Worm (Caenorhabditis elegans) whole organism, L4/young adult: ENCODE data around the gene lips-6.

Experiments used
- W03F9.2 ChIP-seq: fragments of 150-350 bp; optimal IDR thresholded peaks from 2 replicates; lab custom pipeline; 2014; ENCODE audit warnings: missing biosample characterization, missing genetic modification characterization
- dao-5 ChIP-seq: sonication (generic microtip); optimal IDR thresholded peaks from 2 replicates; lab custom pipeline; 2016; ENCODE audit warnings: missing genotype, missing genetic modification characterization, moderate library complexity, missing compliant biosample characterization
- him-1 ChIP-seq: sonication (generic microtip); optimal IDR thresholded peaks from 2 replicates; lab custom pipeline; 2016; ENCODE audit warnings: missing genotype, missing genetic modification reagents, missing genetic modification characterization, missing compliant biosample characterization

Gene lips-6

ce11 chrIV:12015586-12015985 lies at the start of gene lips-6:
TSS of gene lips-6 (minus strand) at chrIV:12015686.
- TF ChIP-seq dao-5 (tag; lab: Kevin White, UChicago) (no peak), W03F9.2 (no peak), him-1 (tag; lab: Kevin White, UChicago) (no peak)

DNA sequence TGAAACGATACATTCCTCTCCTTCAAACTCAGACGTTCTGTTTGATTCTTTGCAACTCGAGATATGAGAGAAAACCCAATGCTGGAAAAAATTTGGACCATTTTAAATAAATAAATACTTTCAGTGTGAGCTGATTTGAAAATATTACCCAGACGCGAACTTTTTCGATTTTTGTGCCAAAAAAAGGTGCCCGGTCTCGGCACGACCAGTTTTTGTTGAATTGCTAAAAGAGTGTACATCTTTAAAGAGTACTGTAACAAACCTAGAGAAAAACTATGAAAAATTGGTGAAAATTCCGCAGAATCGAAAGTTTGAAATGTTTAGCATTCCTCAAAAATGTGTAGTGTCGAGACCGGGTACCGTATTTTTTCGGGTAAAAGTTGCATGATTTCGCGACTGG lies 45.7 kb upstream of the lips-6 start, which contains the start of gene K08E4.8:
TSS of gene K08E4.8 (minus strand) at position 101 of the 400 bp plus-strand sequence.
- no peak for TF ChIP-seq W03F9.2
- no peak for TF ChIP-seq dao-5 (tag; lab: Kevin White, UChicago)
- no peak for TF ChIP-seq him-1 (tag; lab: Kevin White, UChicago)

- no peak for TF ChIP-seq him-1 (tag; lab: Kevin White, UChicago)
- no peak for TF ChIP-seq W03F9.2
- TF ChIP-seq dao-5 (tag; lab: Kevin White, UChicago), result no peak
Measured at ce11 chrIV:12057508-12057907, 42.0 kb upstream of the lips-6 start, which contains the start of gene K08E4.3. TSS of gene K08E4.3 (plus strand) at chrIV:12057742.

DNA sequence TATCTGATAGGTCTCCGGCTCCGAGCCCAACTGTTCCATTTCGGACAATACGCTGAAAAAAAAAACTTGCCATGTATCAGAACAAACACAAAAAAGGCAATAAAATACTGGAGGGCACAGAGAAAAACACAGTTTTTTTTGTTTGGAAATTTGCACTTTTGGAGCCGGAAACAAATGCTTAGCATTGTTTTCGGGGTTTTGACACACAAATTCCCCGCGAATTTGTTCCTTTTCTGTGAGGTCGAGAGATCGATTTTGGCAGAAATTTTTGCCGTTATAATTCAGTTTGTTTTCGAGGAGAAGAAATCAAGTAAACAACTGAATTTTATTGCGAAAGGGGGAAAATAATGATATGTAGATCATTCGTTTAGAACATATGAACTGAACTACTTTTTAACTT lies 41.1 kb upstream of the lips-6 start, which contains the start of gene K08E4.2:
TSS of gene K08E4.2 (minus strand) at position 54 of the 400 bp plus-strand sequence.
- TF ChIP-seq W03F9.2, result no peak
- no peak for TF ChIP-seq dao-5 (tag; lab: Kevin White, UChicago)
- no peak for TF ChIP-seq him-1 (tag; lab: Kevin White, UChicago)

DNA sequence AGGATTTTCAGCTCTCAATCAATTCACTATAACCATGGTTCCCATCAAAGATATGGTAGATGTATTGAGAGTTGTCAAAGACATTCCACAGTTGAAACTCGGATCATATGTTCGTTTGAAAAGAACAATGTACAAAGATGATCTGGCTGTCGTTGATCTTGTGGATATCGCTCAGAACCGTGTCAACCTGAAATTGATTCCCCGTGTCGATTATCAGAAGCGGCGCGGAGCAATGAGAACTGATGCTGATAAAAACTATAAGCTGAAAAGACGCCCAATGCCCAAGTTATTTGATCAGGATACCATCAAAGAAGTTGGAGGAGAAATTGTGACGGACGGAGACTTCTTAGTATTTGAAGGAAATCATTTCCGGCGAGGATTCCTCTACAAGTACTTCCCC lies 37.0 kb upstream of the lips-6 start:
- no peak for TF ChIP-seq him-1 (tag; lab: Kevin White, UChicago)
- TF ChIP-seq W03F9.2, result no peak

DNA sequence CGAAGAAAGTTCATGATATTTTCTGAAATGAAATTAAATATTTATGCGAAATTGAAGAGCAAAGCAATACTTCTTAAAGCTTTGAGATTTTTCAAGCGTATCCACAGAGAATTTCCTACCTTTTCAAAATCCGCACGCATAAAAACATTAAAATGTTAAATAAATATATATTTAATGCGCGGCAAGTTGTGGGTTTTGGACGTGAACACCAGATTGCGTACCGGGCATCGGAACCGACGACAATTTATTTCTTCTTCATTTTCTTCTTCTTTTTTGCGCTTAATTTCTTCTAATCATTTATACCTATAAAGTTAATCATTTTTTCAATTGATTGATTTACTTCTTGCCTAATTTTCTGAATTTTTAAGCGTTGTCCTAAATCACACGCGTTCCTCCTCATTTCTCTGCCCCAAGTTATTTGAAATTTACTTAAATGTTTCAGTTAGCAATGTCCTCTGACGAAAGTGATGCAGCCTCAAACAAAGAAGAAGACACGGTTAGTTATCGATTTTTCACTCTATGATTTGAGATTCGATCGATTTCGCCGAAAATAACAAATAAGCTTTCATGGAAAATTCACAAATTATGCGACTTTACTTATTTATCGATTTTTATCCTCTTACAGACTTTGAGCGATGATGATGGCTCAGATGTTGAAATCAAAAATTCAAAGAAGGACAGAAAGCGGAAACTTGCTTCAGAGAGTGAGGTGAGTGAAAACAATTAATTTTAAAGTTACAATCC lies 35.7 kb upstream of the lips-6 start, which contains the start of the genes bre-5 and spt-5:
TSS of gene bre-5 (minus strand) at position 167 of the 744 bp plus-strand sequence.
TSS of gene spt-5 (plus strand) at position 443 of the 744 bp plus-strand sequence.
- TF ChIP-seq him-1 (tag; lab: Kevin White, UChicago), result no peak
- TF ChIP-seq W03F9.2, result peak; percentile 45
- no peak for TF ChIP-seq dao-5 (tag; lab: Kevin White, UChicago)

DNA sequence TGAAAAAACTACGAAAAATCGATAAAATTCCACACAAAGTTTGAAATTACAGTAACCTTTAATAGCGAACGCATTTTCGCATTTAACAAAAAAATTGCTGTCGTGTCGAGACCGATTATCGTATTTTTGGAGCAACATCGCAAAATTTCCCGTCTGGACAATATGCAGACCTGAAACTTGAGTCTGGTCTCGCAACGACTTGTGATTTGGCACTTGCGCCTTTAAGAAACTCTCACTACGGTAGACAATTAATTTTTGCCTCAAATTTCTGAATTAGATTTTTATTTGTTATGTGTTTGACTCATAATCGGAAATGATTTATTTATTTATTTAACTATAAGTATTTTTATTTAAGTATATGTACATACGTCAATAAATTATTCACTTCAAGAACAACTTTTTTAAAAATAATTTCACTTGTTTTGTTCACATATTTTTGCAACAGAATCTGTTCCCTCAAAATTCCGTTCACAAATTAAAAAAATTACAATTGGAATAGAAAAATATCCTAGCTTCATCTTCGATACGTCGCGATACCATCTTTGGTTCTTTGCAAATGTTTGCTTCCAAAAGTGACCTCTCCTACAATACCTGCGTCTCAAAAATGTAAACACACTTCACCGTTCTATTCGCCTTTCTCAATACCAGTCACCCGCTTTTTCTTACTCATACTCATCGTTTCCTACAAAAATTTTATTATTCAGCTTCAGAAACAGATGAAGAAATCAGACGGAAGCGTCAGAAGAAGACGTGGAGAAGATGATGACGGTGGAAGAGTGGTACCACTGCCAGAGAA lies 32.3 kb upstream of the lips-6 start, which contains the start of gene T12G3.4:
TSS of gene T12G3.4 (plus strand) at position 705 of the 796 bp plus-strand sequence.
- TF ChIP-seq him-1 (tag; lab: Kevin White, UChicago) (no peak), W03F9.2 (no peak), dao-5 (tag; lab: Kevin White, UChicago) (no peak)

ce11 chrIV:12046524-12047203 lies 31.2 kb upstream of the lips-6 start, which contains the start of gene T12G3.2:
TSS of gene T12G3.2 (minus strand) at chrIV:12046967.
- TF ChIP-seq him-1 (tag; lab: Kevin White, UChicago), result no peak

DNA sequence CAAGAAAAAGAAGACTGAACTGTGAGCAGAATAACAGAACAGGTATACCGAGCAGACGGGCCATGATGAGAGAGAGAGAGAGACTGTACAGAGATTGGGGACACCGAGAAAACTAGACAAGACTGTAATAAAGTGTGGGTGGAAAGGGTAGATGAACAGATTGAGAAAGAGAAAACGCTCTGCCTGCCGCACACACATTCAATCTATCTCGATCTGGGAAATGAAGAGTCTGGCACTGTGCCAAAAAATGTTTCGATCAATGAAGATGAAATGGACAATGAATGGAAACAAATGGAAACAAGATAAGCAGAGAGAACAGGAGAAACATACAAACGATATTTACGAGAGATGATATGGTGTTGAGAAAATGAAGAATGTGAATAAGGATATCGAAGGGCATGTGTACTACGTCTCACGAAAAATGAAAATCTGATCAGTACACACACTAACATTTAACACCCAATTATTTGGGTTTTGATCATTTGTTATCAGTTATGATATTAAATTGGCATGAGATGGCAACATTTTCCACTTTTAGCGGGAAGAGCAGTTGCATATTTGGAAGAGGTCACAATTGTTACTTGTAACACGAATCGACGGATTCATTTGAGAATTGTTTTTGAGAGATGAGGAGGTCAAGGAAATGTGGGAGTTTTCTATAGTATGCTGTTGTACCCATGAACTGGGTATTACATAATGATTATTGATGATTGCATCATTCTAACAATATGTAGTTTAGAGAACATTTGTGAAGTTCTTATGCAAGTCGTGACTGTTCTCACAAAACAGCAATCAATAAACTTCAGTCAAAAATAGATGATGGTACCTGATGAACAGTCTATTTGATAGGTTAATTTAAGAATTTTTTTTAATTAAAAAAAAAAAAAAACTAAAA lies 29.6 kb upstream of the lips-6 start:
- TF ChIP-seq dao-5 (tag; lab: Kevin White, UChicago), result no peak
- no peak for TF ChIP-seq W03F9.2
- no peak for TF ChIP-seq him-1 (tag; lab: Kevin White, UChicago)

DNA sequence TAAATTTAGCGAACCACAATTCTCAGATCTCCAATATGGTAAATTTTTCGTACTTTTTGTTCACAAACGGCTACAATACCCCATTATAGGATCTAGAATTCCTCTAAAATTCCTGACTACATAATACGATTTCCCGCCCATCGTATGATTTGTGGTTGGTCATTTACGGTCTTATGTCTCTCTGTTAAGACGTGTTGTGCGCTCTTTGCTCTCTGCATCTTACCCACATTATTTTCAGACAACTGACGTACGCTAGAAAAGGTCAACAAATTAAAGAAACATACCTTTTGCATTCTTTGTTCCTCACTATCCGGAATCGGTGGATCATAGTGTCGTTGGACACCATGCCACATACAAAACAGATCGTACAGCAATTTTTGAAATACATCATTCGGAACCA lies 27.6 kb upstream of the lips-6 start:
- TF ChIP-seq W03F9.2, result no peak
- TF ChIP-seq him-1 (tag; lab: Kevin White, UChicago), result no peak
- TF ChIP-seq dao-5 (tag; lab: Kevin White, UChicago), result no peak

ce11 chrIV:12040431-12040830 lies 24.9 kb upstream of the lips-6 start:
- TF ChIP-seq W03F9.2 (no peak), him-1 (tag; lab: Kevin White, UChicago) (no peak), dao-5 (tag; lab: Kevin White, UChicago) (no peak)

DNA sequence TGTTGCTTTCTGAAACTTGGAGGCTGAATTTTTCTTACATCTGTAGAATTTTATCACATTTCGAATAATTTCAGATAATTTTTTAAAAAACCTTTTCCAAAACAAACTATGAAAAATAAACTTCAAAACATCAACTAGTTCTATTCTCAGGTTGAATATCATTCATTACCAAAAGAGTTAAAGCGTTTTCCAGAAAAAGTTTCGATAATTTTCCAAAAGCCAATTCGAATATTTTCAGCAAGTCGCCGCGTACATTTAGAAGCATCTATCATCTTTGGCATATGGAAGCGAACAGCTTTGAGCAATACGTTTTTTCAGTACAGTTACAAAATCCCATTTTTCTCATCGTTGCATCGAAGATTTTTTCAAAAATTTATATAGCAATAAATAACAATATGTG lies 21.4 kb upstream of the lips-6 start:
- TF ChIP-seq W03F9.2 (peak; percentile 39), dao-5 (tag; lab: Kevin White, UChicago) (no peak), him-1 (tag; lab: Kevin White, UChicago) (no peak)
